Fruit fly (Drosophila melanogaster) whole organism, embryonic: ENCODE measurements around the gene Srg3.

Experiments
- Ada2b ChIP-seq: fragments of 200-800 bp; sonication (Bioruptor generic); IDR thresholded peaks from 2 replicates; pipeline ENCODE4 v1.3.6; 2022; ENCODE audit warnings: missing biosample characterization, missing genetic modification characterization
- Atf6 ChIP-seq: fragments of 200-800 bp; sonication (Bioruptor generic); IDR thresholded peaks from 2 replicates; pipeline ENCODE4 v1.3.6; 2022; ENCODE audit warnings: missing biosample characterization, missing genetic modification characterization
- CG11456 ChIP-seq: fragments of 200-800 bp; sonication (Bioruptor generic); IDR thresholded peaks from 3 replicates; pipeline ENCODE4 v1.3.6; 2022; ENCODE audit warnings: missing biosample characterization, missing genetic modification characterization
- CG12155 ChIP-seq: fragments of 200-800 bp; sonication (Bioruptor generic); optimal IDR thresholded peaks from 3 replicates; lab custom pipeline; 2016; ENCODE audit warnings: missing biosample characterization, missing genetic modification characterization
- CG13123 ChIP-seq: fragments of 200-800 bp; sonication (Bioruptor generic); optimal IDR thresholded peaks from 2 replicates; lab custom pipeline; 2016; ENCODE audit warnings: missing biosample characterization, missing genetic modification characterization
- CG13424 ChIP-seq: fragments of 200-800 bp; sonication (Bioruptor generic); optimal IDR thresholded peaks from 2 replicates; lab custom pipeline; 2019; ENCODE audit warnings: missing biosample characterization, mild to moderate bottlenecking, missing genetic modification characterization, moderate library complexity
- CG17186 ChIP-seq: fragments of 200-800 bp; sonication (Bioruptor generic); optimal IDR thresholded peaks from 3 replicates; lab custom pipeline; 2017; ENCODE audit warnings: missing biosample characterization, missing genetic modification reagents, missing genetic modification characterization
- CG17359 ChIP-seq: fragments of 200-800 bp; sonication (Bioruptor generic); optimal IDR thresholded peaks from 3 replicates; lab custom pipeline; 2018; ENCODE audit warnings: missing biosample characterization, mild to moderate bottlenecking, missing genetic modification characterization, moderate library complexity
- CG18011 ChIP-seq: fragments of 200-800 bp; sonication (Bioruptor generic); optimal IDR thresholded peaks from 2 replicates; lab custom pipeline; 2017; ENCODE audit warnings: missing biosample characterization, missing genetic modification characterization, mild to moderate bottlenecking, moderate library complexity, missing genotype
- CG2129 ChIP-seq: fragments of 200-800 bp; sonication (Bioruptor generic); IDR thresholded peaks from 2 replicates; pipeline ENCODE4 v1.3.6; 2022; ENCODE audit warnings: missing biosample characterization, missing genetic modification characterization; ENCODE audit not compliant: partially characterized antibody
- CG2202 ChIP-seq: fragments of 200-800 bp; sonication (Bioruptor generic); optimal IDR thresholded peaks from 2 replicates; lab custom pipeline; 2018; ENCODE audit warnings: missing biosample characterization, mild to moderate bottlenecking, missing genetic modification characterization
- CG30020 ChIP-seq: fragments of 200-800 bp; optimal IDR thresholded peaks from 2 replicates; lab custom pipeline; 2019; ENCODE audit warnings: missing biosample characterization, mild to moderate bottlenecking, missing genetic modification characterization, moderate library complexity
- CG31365 ChIP-seq: fragments of 200-800 bp; sonication (Bioruptor generic); optimal IDR thresholded peaks from 2 replicates; lab custom pipeline; 2018; ENCODE audit warnings: missing biosample characterization, mild to moderate bottlenecking, missing genetic modification characterization
- CG32532 ChIP-seq: fragments of 200-800 bp; sonication (Bioruptor generic); IDR thresholded peaks from 2 replicates; pipeline ENCODE4 v1.3.6; 2022; ENCODE audit warnings: missing biosample characterization, missing genetic modification characterization
- CG3847 ChIP-seq: fragments of 200-800 bp; sonication (Bioruptor generic); IDR thresholded peaks from 2 replicates; pipeline ENCODE4 v1.3.6; 2022; ENCODE audit warnings: missing biosample characterization, missing genetic modification characterization
- CG4854 ChIP-seq: fragments of 200-800 bp; sonication (Bioruptor generic); optimal IDR thresholded peaks from 2 replicates; lab custom pipeline; 2016; ENCODE audit warnings: missing biosample characterization, missing genetic modification characterization, inconsistent platforms
- CG6683 ChIP-seq: fragments of 200-800 bp; sonication (Bioruptor generic); optimal IDR thresholded peaks from 2 replicates; lab custom pipeline; 2017; ENCODE audit warnings: missing biosample characterization, mild to moderate bottlenecking, missing genetic modification characterization, missing genetic modification reagents
- CG6791 ChIP-seq: fragments of 200-800 bp; sonication (Bioruptor generic); IDR thresholded peaks from 3 replicates; pipeline ENCODE4 v1.3.6; 2022; ENCODE audit warnings: missing biosample characterization, missing genetic modification characterization; ENCODE audit not compliant: partially characterized antibody
- CG7786 ChIP-seq: fragments of 200-800 bp; sonication (Bioruptor generic); optimal IDR thresholded peaks from 2 replicates; lab custom pipeline; 2016; ENCODE audit warnings: missing biosample characterization, missing genetic modification characterization
- CG8089 ChIP-seq: fragments of 200-800 bp; sonication (Bioruptor generic); optimal IDR thresholded peaks from 3 replicates; lab custom pipeline; 2016; ENCODE audit warnings: missing biosample characterization, missing genetic modification characterization
- CG8765 ChIP-seq: fragments of 200-800 bp; sonication (Bioruptor generic); IDR thresholded peaks from 2 replicates; pipeline ENCODE4 v1.3.6; 2022; ENCODE audit warnings: missing biosample characterization, missing genetic modification characterization
- CG9609 ChIP-seq: fragments of 200-800 bp; sonication (Bioruptor generic); optimal IDR thresholded peaks from 3 replicates; lab custom pipeline; 2016; ENCODE audit warnings: missing biosample characterization, missing genetic modification characterization
- CHES-1-like ChIP-seq: fragments of 200-800 bp; sonication (Bioruptor generic); optimal IDR thresholded peaks from 2 replicates; lab custom pipeline; 2016; ENCODE audit warnings: missing biosample characterization, missing genetic modification characterization
- D19A ChIP-seq: fragments of 200-800 bp; optimal IDR thresholded peaks from 3 replicates; lab custom pipeline; 2019; ENCODE audit warnings: missing biosample characterization, mild to moderate bottlenecking, missing genetic modification characterization, moderate library complexity
- Gug ChIP-seq: fragments of 200-800 bp; sonication (Bioruptor generic); IDR thresholded peaks from 4 replicates; pipeline ENCODE4 v1.3.6; 2022; ENCODE audit warnings: missing biosample characterization, missing genetic modification characterization
- H2.0 ChIP-seq: fragments of 200-800 bp; sonication (Bioruptor generic); IDR thresholded peaks from 2 replicates; pipeline ENCODE4 v1.3.6; 2022; ENCODE audit warnings: missing biosample characterization, missing genetic modification characterization
- Sox100B ChIP-seq: fragments of 200-800 bp; sonication (Bioruptor generic); optimal IDR thresholded peaks from 3 replicates; lab custom pipeline; 2018; ENCODE audit warnings: missing biosample characterization, mild to moderate bottlenecking, missing genetic modification characterization
- Sox102F ChIP-seq: fragments of 200-800 bp; sonication (Bioruptor generic); optimal IDR thresholded peaks from 2 replicates; lab custom pipeline; 2018; ENCODE audit warnings: missing biosample characterization, mild to moderate bottlenecking, missing genetic modification characterization, moderate library complexity
- Xrp1 ChIP-seq: fragments of 200-800 bp; sonication (Bioruptor generic); IDR thresholded peaks from 2 replicates; pipeline ENCODE4 v1.3.6; 2022; ENCODE audit warnings: missing biosample characterization, missing genetic modification characterization
- abd-A ChIP-seq: fragments of 200-800 bp; sonication (Bioruptor generic); optimal IDR thresholded peaks from 3 replicates; lab custom pipeline; 2019; ENCODE audit warnings: missing biosample characterization, mild to moderate bottlenecking, missing genetic modification characterization, moderate library complexity
- cad ChIP-seq: fragments of >200 bp; optimal IDR thresholded peaks from 2 replicates; lab custom pipeline; 2017; ENCODE audit warnings: missing biosample characterization, missing genetic modification characterization
- chn ChIP-seq: fragments of 200-800 bp; sonication (Bioruptor generic); optimal IDR thresholded peaks from 2 replicates; lab custom pipeline; 2016; ENCODE audit warnings: missing biosample characterization, missing genetic modification characterization
- dati ChIP-seq: fragments of 200-800 bp; sonication (Bioruptor generic); IDR thresholded peaks from 2 replicates; pipeline ENCODE4 v1.3.6; 2022; ENCODE audit warnings: missing biosample characterization, missing genetic modification characterization
- dimm ChIP-seq: fragments of 200-800 bp; sonication (Bioruptor generic); IDR thresholded peaks from 2 replicates; pipeline ENCODE4 v1.3.6; 2022; ENCODE audit warnings: missing biosample characterization, missing genetic modification characterization
- disco-r ChIP-seq: fragments of 200-800 bp; sonication (Bioruptor generic); optimal IDR thresholded peaks from 2 replicates; lab custom pipeline; 2016; ENCODE audit warnings: missing biosample characterization, missing genetic modification characterization
- dmrt11E ChIP-seq: fragments of 200-800 bp; sonication (Bioruptor generic); optimal IDR thresholded peaks from 3 replicates; lab custom pipeline; 2018; ENCODE audit warnings: missing biosample characterization, mild to moderate bottlenecking, missing genetic modification characterization, moderate library complexity
- emc ChIP-seq: fragments of 200-800 bp; sonication (Bioruptor generic); optimal IDR thresholded peaks from 2 replicates; lab custom pipeline; 2016; ENCODE audit warnings: missing biosample characterization, missing genetic modification characterization
- ewg ChIP-seq: fragments of 200-800 bp; sonication (Bioruptor generic); optimal IDR thresholded peaks from 3 replicates; lab custom pipeline; 2017; ENCODE audit warnings: mild to moderate bottlenecking, missing biosample characterization, missing genetic modification reagents, missing genetic modification characterization
- grn ChIP-seq: fragments of 200-800 bp; sonication (Bioruptor generic); optimal IDR thresholded peaks from 3 replicates; lab custom pipeline; 2017; ENCODE audit warnings: missing biosample characterization, missing genetic modification characterization
- h ChIP-seq: fragments of >200 bp; optimal IDR thresholded peaks from 2 replicates; lab custom pipeline; 2017
- kni ChIP-seq: fragments of 200-800 bp; sonication (Bioruptor generic); optimal IDR thresholded peaks from 3 replicates; lab custom pipeline; 2017; ENCODE audit warnings: mild to moderate bottlenecking, missing biosample characterization, missing genetic modification reagents, missing genetic modification characterization
- lmd ChIP-seq: fragments of 200-800 bp; sonication (Bioruptor generic); IDR thresholded peaks from 2 replicates; pipeline ENCODE4 v1.3.6; 2022; ENCODE audit warnings: missing biosample characterization, missing genetic modification characterization
- pzg ChIP-seq: fragments of 200-800 bp; sonication (Bioruptor generic); optimal IDR thresholded peaks from 3 replicates; lab custom pipeline; 2018; ENCODE audit warnings: missing biosample characterization, mild to moderate bottlenecking, missing genetic modification characterization, moderate library complexity
- sd ChIP-seq: fragments of 200-800 bp; sonication (Bioruptor generic); optimal IDR thresholded peaks from 3 replicates; lab custom pipeline; 2018; ENCODE audit warnings: missing biosample characterization, mild to moderate bottlenecking, missing genetic modification characterization, moderate library complexity
- sens ChIP-seq: fragments of 200-800 bp; sonication (Bioruptor generic); peaks from one replicate; lab custom pipeline; 2016; ENCODE audit warnings: missing biosample characterization, missing genetic modification characterization
- sens-2 ChIP-seq: fragments of 200-800 bp; sonication (Bioruptor generic); IDR thresholded peaks from 2 replicates; pipeline ENCODE4 v1.3.6; 2022; ENCODE audit warnings: missing biosample characterization, missing genetic modification characterization
- slou ChIP-seq: fragments of 200-800 bp; sonication (Bioruptor generic); optimal IDR thresholded peaks from 3 replicates; lab custom pipeline; 2016; ENCODE audit warnings: missing biosample characterization, missing genetic modification characterization
- so ChIP-seq: fragments of 200-800 bp; sonication (Bioruptor generic); IDR thresholded peaks from 3 replicates; pipeline ENCODE4 v1.3.6; 2022; ENCODE audit warnings: missing biosample characterization, missing genetic modification characterization
- ssp ChIP-seq: fragments of 200-800 bp; sonication (Bioruptor generic); IDR thresholded peaks from 2 replicates; pipeline ENCODE4 v1.3.6; 2022; ENCODE audit warnings: missing biosample characterization, missing genetic modification characterization
- sug ChIP-seq: fragments of 200-800 bp; optimal IDR thresholded peaks from 2 replicates; lab custom pipeline; 2019; ENCODE audit warnings: missing biosample characterization, mild to moderate bottlenecking, missing genetic modification characterization, moderate library complexity
- tin ChIP-seq: fragments of 200-800 bp; sonication (Bioruptor generic); optimal IDR thresholded peaks from 3 replicates; lab custom pipeline; 2016; ENCODE audit warnings: missing biosample characterization, missing genetic modification characterization
- unpg ChIP-seq: fragments of 200-800 bp; sonication (Bioruptor generic); optimal IDR thresholded peaks from 3 replicates; lab custom pipeline; 2018; ENCODE audit warnings: missing biosample characterization, mild to moderate bottlenecking, missing genetic modification characterization, moderate library complexity

Gene Srg3

dm6 chr3L:9457619-9458092, 14.6 kb downstream of the Srg3 start, which contains the start of gene CG3437 (continued):
- TF ChIP-seq CG12155 (GFP tag; lab: Kevin White, UChicago): peak; percentile 98
- TF ChIP-seq CG8089 (GFP tag; lab: Kevin White, UChicago): peak; percentile 97
- TF ChIP-seq Atf6 (GFP tag; lab: Robert Waterston, UW): peak; percentile 99
- peak; percentile 99 for TF ChIP-seq CG7786
- peak; percentile 96 for TF ChIP-seq CG13123
- TF ChIP-seq CG17186 (GFP tag; lab: Kevin White, UChicago): peak; percentile 95
- peak; percentile 99 for TF ChIP-seq unpg (GFP tag; lab: Kevin White, UChicago)
- peak; percentile 100 for TF ChIP-seq sens (GFP tag; lab: Kevin White, UChicago)
- peak; percentile 97 for TF ChIP-seq disco-r (GFP tag; lab: Kevin White, UChicago)
- peak; percentile 96 for TF ChIP-seq sd (tag; lab: Kevin White, UChicago)
- no peak for TF ChIP-seq cad
- peak; percentile 99 for TF ChIP-seq chn (GFP tag; lab: Kevin White, UChicago)
- peak; percentile 99 for TF ChIP-seq lmd (GFP tag; lab: Robert Waterston, UW)
- TF ChIP-seq CG11456 (GFP tag; lab: Robert Waterston, UW): peak; percentile 99
- peak; percentile 80 for TF ChIP-seq grn (GFP tag; lab: Kevin White, UChicago)
- peak; percentile 99 for TF ChIP-seq CG8765 (GFP tag; lab: Robert Waterston, UW)
- peak; percentile 99 for TF ChIP-seq Gug (GFP tag; lab: Robert Waterston, UW)
- peak; percentile 97 for TF ChIP-seq CG6683 (GFP tag; lab: Kevin White, UChicago)
- TF ChIP-seq CG6791 (GFP tag; lab: Robert Waterston, UW): no peak
- TF ChIP-seq dmrt11E: peak; percentile 97
- peak; percentile 99 for TF ChIP-seq sens-2 (GFP tag; lab: Robert Waterston, UW)
- peak; percentile 87 for TF ChIP-seq abd-A
- peak; percentile 85 for TF ChIP-seq D19A
- TF ChIP-seq ssp: peak; percentile 95
- peak; percentile 99 for TF ChIP-seq CG3847 (GFP tag; lab: Robert Waterston, UW)
- peak; percentile 97 for TF ChIP-seq CG2202
- 0 out of 2 replicates have a peak, but pooled peaks have one; percentile 11 for TF ChIP-seq CG2129 (GFP tag; lab: Robert Waterston, UW)
- peak; percentile 98 for TF ChIP-seq CG9609
- peak; percentile 97 for TF ChIP-seq sug (tag; lab: Kevin White, UChicago)
- peak; percentile 99 for TF ChIP-seq Ada2b (GFP tag; lab: Robert Waterston, UW)
- peak; percentile 99 for TF ChIP-seq H2.0 (GFP tag; lab: Robert Waterston, UW)
- peak; percentile 99 for TF ChIP-seq CG17359 (tag; lab: Kevin White, UChicago)
- TF ChIP-seq dimm (GFP tag; lab: Robert Waterston, UW): peak; percentile 98
- peak; percentile 99 for TF ChIP-seq CG32532 (GFP tag; lab: Robert Waterston, UW)
- TF ChIP-seq CHES-1-like (GFP tag; lab: Kevin White, UChicago): peak; percentile 99
- peak; percentile 99 for TF ChIP-seq so (GFP tag; lab: Robert Waterston, UW)
- peak; percentile 53 for TF ChIP-seq pzg (GFP tag; lab: Kevin White, UChicago)
- TF ChIP-seq dati: peak; percentile 99
- TF ChIP-seq Sox102F: peak; percentile 99
- TF ChIP-seq ewg (GFP tag; lab: Kevin White, UChicago): peak; percentile 97
- peak; percentile 98 for TF ChIP-seq tin (GFP tag; lab: Kevin White, UChicago)
- peak; percentile 98 for TF ChIP-seq CG4854
- TF ChIP-seq Xrp1 (GFP tag; lab: Robert Waterston, UW): peak; percentile 100
- TF ChIP-seq CG18011: peak; percentile 93
- peak; percentile 96 for TF ChIP-seq Sox100B (GFP tag; lab: Kevin White, UChicago)
- peak; percentile 95 for TF ChIP-seq slou
- no peak for TF ChIP-seq h (lab: Kevin White, UChicago)
- TF ChIP-seq CG30020 (tag; lab: Kevin White, UChicago): peak; percentile 81
- peak; percentile 93 for TF ChIP-seq CG31365 (tag; lab: Kevin White, UChicago)
- peak; percentile 97 for TF ChIP-seq kni (GFP tag; lab: Kevin White, UChicago)
- peak; percentile 97 for TF ChIP-seq emc
- TF ChIP-seq CG13424 (tag; lab: Kevin White, UChicago): peak; percentile 99
